Worm (Caenorhabditis elegans) whole organism, L4/young adult: ENCODE results near the gene cyld-1.

Experiments used
- W03F9.2 ChIP-seq: fragments of 150-350 bp; optimal IDR thresholded peaks from 2 replicates; lab custom pipeline; 2014; ENCODE audit warnings: missing biosample characterization, missing genetic modification characterization
- dao-5 ChIP-seq: sonication (generic microtip); optimal IDR thresholded peaks from 2 replicates; lab custom pipeline; 2016; ENCODE audit warnings: missing genotype, missing genetic modification characterization, moderate library complexity, missing compliant biosample characterization
- him-1 ChIP-seq: sonication (generic microtip); optimal IDR thresholded peaks from 2 replicates; lab custom pipeline; 2016; ENCODE audit warnings: missing genotype, missing genetic modification reagents, missing genetic modification characterization, missing compliant biosample characterization

The cyld-1 gene

ce11 chrIII:9854960-9855359, 55.5 kb downstream of the cyld-1 start:
- TF ChIP-seq him-1 (tag; lab: Kevin White, UChicago): no peak
- no peak for TF ChIP-seq W03F9.2 (tag; lab: Kevin White, UChicago)
- TF ChIP-seq dao-5 (tag; lab: Kevin White, UChicago): no peak

- TF ChIP-seq dao-5 (tag; lab: Kevin White, UChicago) (no peak), him-1 (tag; lab: Kevin White, UChicago) (no peak), W03F9.2 (tag; lab: Kevin White, UChicago) (no peak)
Measured at ce11 chrIII:9853667-9854620, 56.5 kb downstream of the cyld-1 start.

ce11 chrIII:9851547-9851946, 58.9 kb downstream of the cyld-1 start, which contains the start of gene K11H3.3:
Gene K11H3.3, plus strand, starts transcription at chrIII:9851854.
- TF ChIP-seq him-1 (tag; lab: Kevin White, UChicago): no peak
- no peak for TF ChIP-seq W03F9.2 (tag; lab: Kevin White, UChicago)
- no peak for TF ChIP-seq dao-5 (tag; lab: Kevin White, UChicago)

- TF ChIP-seq him-1 (tag; lab: Kevin White, UChicago): no peak
- TF ChIP-seq dao-5 (tag; lab: Kevin White, UChicago): no peak
Measured at ce11 chrIII:9850877-9851276, 59.6 kb downstream of the cyld-1 start.

ce11 chrIII:9849950-9850349, 60.5 kb downstream of the cyld-1 start:
- TF ChIP-seq W03F9.2 (tag; lab: Kevin White, UChicago) (no peak), dao-5 (tag; lab: Kevin White, UChicago) (no peak), him-1 (tag; lab: Kevin White, UChicago) (no peak)
